Worm (Caenorhabditis elegans): Measurements from ENCODE around the gene F53C3.8.

F53C3.8 gene

DNA sequence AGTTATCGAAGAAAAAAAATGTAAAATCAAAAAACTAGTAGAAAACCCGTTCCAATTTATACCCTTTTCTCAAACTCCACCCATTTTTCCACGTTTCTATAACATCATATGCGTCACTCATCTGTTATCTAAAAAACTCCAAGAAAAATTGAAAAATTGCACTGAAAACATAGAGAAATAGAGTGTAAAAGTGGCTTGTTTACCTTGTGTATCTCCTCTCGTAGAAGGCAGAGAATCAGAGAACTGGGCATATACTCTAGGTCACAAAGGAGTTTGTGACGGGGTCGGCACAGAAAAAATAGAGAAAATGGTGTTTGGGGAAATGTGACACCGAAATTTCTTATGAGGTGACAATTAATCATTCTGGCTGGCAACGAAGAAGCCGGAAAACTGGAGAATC lies 20.1 kb downstream of the F53C3.8 start:
- TF ChIP-seq unc-62 (GFP tag; optimal IDR thresholded peaks at IDR 0.05 in 1 of 2) (peak in 1 of 2 experiments; percentile 14), unc-62 (tag; optimal IDR thresholded peaks at IDR 0.05) (no peak), dve-1 (tag; optimal IDR thresholded peaks at IDR 0.05; ENCODE audit: insufficient read depth) (peak; percentile 76), daf-19 (GFP tag; conservative IDR thresholded peaks at IDR 0.05) (no peak), php-3 (GFP tag; IDR thresholded peaks at IDR 0.05) (peak; percentile 56; the same call in 1 of the 2 replicates), lsy-2 (tag; optimal IDR thresholded peaks at IDR 0.05) (peak in 1 of 2 experiments; percentile 32), nhr-77 (tag; optimal IDR thresholded peaks at IDR 0.05) (peak; percentile 84), lin-38 (GFP tag; IDR thresholded peaks at IDR 0.05) (no peak), mes-2 (tag; optimal IDR thresholded peaks at IDR 0.05; ENCODE audit: poor library complexity, severe bottlenecking) (peak; percentile 9), pha-4 (GFP tag; IDR thresholded peaks at IDR 0.05) (no peak), pha-4 (tag; optimal IDR thresholded peaks at IDR 0.05) (peak; percentile 56), Y5F2A.4 (GFP tag; optimal IDR thresholded peaks at IDR 0.05) (no peak), nhr-28 (tag; optimal IDR thresholded peaks at IDR 0.05) (peak; percentile 91), mdl-1 (tag; optimal IDR thresholded peaks at IDR 0.05) (peak in 1 of 2 experiments; percentile 54), nhr-237 (tag; optimal IDR thresholded peaks at IDR 0.05) (no peak), daf-16 (GFP tag; optimal IDR thresholded peaks at IDR 0.05) (peak; percentile 25 to 48), daf-16 (tag; optimal IDR thresholded peaks at IDR 0.05) (peak; percentile 99), attf-4 (tag; optimal IDR thresholded peaks at IDR 0.05) (no peak), pqm-1 (tag; optimal IDR thresholded peaks at IDR 0.05) (peak; percentile 38), skn-1 (tag; optimal IDR thresholded peaks at IDR 0.05) (no peak), ZK546.5 (tag; optimal IDR thresholded peaks at IDR 0.05) (no peak), nhr-102 (tag; optimal IDR thresholded peaks at IDR 0.05) (peak; percentile 59), dmd-6 (GFP tag; IDR thresholded peaks at IDR 0.05) (peak; percentile 86), hlh-11 (tag; optimal IDR thresholded peaks at IDR 0.05) (peak; percentile 84), nhr-42 (GFP tag; IDR thresholded peaks at IDR 0.05) (no peak)

DNA sequence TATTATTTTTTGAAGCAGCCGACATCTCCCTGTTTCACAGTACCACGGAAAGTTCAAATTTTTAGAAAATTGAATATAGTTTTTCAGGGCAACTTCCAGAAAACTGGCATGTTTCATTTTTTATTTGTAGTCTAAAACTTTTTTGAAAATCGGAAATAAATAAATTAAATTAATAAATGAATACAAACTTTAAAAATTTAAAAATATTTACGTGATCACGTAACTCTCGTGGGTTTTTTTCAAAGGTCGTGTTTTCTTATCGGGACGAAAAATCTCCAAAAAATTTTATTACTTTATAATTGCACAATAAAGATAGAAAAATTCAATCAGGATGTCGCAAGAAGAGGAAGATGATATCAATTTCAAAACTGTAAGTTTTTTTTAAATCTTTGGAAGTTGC lies 20.5 kb downstream of the F53C3.8 start, which contains the start of gene F53C3.1:
TSS of gene F53C3.1 (plus strand) at position 301 of the 400 bp plus-strand sequence.
- TF ChIP-seq jun-1 (tag; optimal IDR thresholded peaks at IDR 0.05) (no peak), aly-2 (tag; optimal IDR thresholded peaks at IDR 0.05) (no peak), F49E8.2 (tag; optimal IDR thresholded peaks at IDR 0.05; ENCODE audit: borderline replicate concordance) (no peak), fkh-10 (GFP tag; optimal IDR thresholded peaks at IDR 0.05) (no peak), zfp-3 (GFP tag; conservative IDR thresholded peaks at IDR 0.05) (no peak), hlh-30 (tag; optimal IDR thresholded peaks at IDR 0.05; ENCODE audit: insufficient read depth) (no peak), php-3 (GFP tag; IDR thresholded peaks at IDR 0.05) (no peak), spr-3 (GFP tag; optimal IDR thresholded peaks at IDR 0.05) (no peak), nhr-10 (tag; optimal IDR thresholded peaks at IDR 0.05) (no peak), snpc-4 (tag; optimal IDR thresholded peaks at IDR 0.05) (no peak), D1046.2 (GFP tag; IDR thresholded peaks at IDR 0.05) (no peak), nhr-111 (GFP tag; optimal IDR thresholded peaks at IDR 0.05) (no peak)

DNA sequence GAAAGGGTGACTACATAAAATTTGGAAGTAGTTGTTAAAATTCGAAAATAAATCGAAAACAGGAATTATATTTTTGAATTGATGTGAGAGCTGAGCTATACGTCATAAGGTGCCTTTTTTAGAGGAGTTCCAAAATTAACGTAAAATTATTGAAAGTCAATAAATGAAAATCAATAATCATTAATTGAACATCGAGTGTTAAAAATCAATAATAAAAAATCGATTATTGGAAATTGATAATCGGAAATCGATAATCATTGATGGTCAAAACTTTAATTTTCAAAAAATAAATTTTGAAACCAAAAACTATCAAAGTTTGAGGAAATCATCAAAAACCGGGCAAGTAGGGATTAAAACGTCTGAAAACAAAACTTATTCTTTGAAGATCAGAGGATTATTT lies 22.4 kb downstream of the F53C3.8 start:
- TF ChIP-seq T20F7.1 (GFP tag; optimal IDR thresholded peaks at IDR 0.05) = no peak
- peak; percentile 79 for TF ChIP-seq ceh-28 (tag; optimal IDR thresholded peaks at IDR 0.05)

All from whole organism, L4 larva.